Worm (Caenorhabditis elegans): ENCODE data around the gene cutl-24.

ce11 chrIV:192046-192445, 27.2 kb downstream of the cutl-24 start, which contains the start of gene Y38C1AA.12:
- TF ChIP-seq ref-1 (GFP tag; conservative IDR thresholded peaks at IDR 0.05) = no peak
- TF ChIP-seq klf-2 (GFP tag; conservative IDR thresholded peaks at IDR 0.05) = no peak
- TF ChIP-seq ztf-29 (GFP tag; IDR thresholded peaks at IDR 0.05) = no peak
- no peak for TF ChIP-seq T22C8.4 (GFP tag; IDR thresholded peaks at IDR 0.05)
- peak; percentile 70; the same call in 1 of the 2 replicates for TF ChIP-seq ztf-23 (GFP tag; IDR thresholded peaks at IDR 0.05)
- TF ChIP-seq cog-1 (tag; optimal IDR thresholded peaks at IDR 0.05) = peak; percentile 74
- peak; percentile 84 for TF ChIP-seq flt-1 (GFP tag; IDR thresholded peaks at IDR 0.05)
- TF ChIP-seq med-1 (GFP tag; optimal IDR thresholded peaks at IDR 0.05; ENCODE audit: insufficient read depth) = no peak
- no peak for TF ChIP-seq tab-1 (GFP tag; IDR thresholded peaks at IDR 0.05)

Data from whole organism, midembryonic.